Fruit fly (Drosophila melanogaster): ENCODE data around the gene CG3345.
A peak's percentile ranks its signal among the peaks of the same experiment; 100 is the strongest.

CG3345 gene

DNA sequence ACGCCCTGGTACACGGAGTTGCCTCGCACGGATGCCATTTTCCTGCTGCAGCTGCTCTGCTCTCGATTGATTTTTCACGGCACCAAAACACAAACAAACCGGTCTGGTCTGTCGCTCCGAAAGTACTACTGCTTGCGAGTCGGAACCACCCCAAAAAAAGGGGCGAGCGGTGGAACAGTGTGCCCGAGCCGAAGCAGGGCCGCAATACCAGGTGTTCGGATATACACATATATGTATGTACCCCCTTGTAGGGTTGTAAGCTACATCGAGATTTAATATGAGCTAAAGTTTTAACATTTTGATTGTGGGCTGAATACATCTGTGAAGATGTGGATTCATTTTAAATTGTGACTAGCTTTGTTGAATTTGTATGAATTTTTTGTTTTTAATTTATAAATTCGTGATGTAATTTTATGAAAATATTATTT, 16.7 kb downstream of the CG3345 start (continued):
- TF ChIP-seq kay (GFP tag; optimal IDR thresholded peaks at IDR 0.05) (no peak), dmrt99B (tag; optimal IDR thresholded peaks at IDR 0.05) (peak; percentile 36), CG18619 (GFP tag; optimal IDR thresholded peaks at IDR 0.05) (peak; percentile 13), Fer3 (tag; optimal IDR thresholded peaks at IDR 0.05) (peak; percentile 45), nerfin-2 (GFP tag; IDR thresholded peaks at IDR 0.05; ENCODE audit: partially characterized antibody) (no peak), CG17361 (GFP tag; IDR thresholded peaks at IDR 0.05) (0 out of 3 replicates have a peak, but pooled peaks have one; percentile 33), fd64A (GFP tag; optimal IDR thresholded peaks at IDR 0.05) (peak; percentile 16), Eip74EF (GFP tag; optimal IDR thresholded peaks at IDR 0.05) (peak in 1 of 2 experiments; percentile 15), CG10979 (tag; optimal IDR thresholded peaks at IDR 0.05) (peak; percentile 33), Opbp (GFP tag; IDR thresholded peaks at IDR 0.05; ENCODE audit: partially characterized antibody) (peak; percentile 64; the same call in 2 of the 3 replicates), Adf1 (GFP tag; IDR thresholded peaks at IDR 0.05) (no peak; the same call in 1 of the 2 replicates), otp (GFP tag; IDR thresholded peaks at IDR 0.05) (peak; percentile 31; the same call in 1 of the 3 replicates), maf-S (GFP tag; optimal IDR thresholded peaks at IDR 0.05) (peak; percentile 33), CG5245 (GFP tag; optimal IDR thresholded peaks at IDR 0.05) (peak; percentile 25), Asciz (GFP tag; optimal IDR thresholded peaks at IDR 0.05) (peak; percentile 52), CG10321 (GFP tag; IDR thresholded peaks at IDR 0.05) (no peak), tx (GFP tag; optimal IDR thresholded peaks at IDR 0.05) (peak; percentile 31), croc (GFP tag; conservative IDR thresholded peaks at IDR 0.05) (no peak), CG7786 (GFP tag; optimal IDR thresholded peaks at IDR 0.05) (peak; percentile 29), jing (GFP tag; optimal IDR thresholded peaks at IDR 0.05) (no peak), Doc3 (GFP tag; IDR thresholded peaks at IDR 0.05; ENCODE audit: partially characterized antibody) (no peak), CG16815 (GFP tag; optimal IDR thresholded peaks at IDR 0.05) (no peak), Poxn (GFP tag; IDR thresholded peaks at IDR 0.05) (no peak), chif (GFP tag; optimal IDR thresholded peaks at IDR 0.05) (peak; percentile 21 to 25), gcm2 (GFP tag; optimal IDR thresholded peaks at IDR 0.05) (peak; percentile 20), pita (GFP tag; optimal IDR thresholded peaks at IDR 0.05) (no peak), sug (tag; optimal IDR thresholded peaks at IDR 0.05) (peak; percentile 63), NFAT (GFP tag; IDR thresholded peaks at IDR 0.05) (peak; percentile 50; the same call in 1 of the 2 replicates), CG1603 (tag; optimal IDR thresholded peaks at IDR 0.05) (peak; percentile 70), ERR (GFP tag; optimal IDR thresholded peaks at IDR 0.05) (no peak), Taf1 (GFP tag; IDR thresholded peaks at IDR 0.05) (no peak), NK7.1 (GFP tag; optimal IDR thresholded peaks at IDR 0.05) (no peak), H15 (GFP tag; IDR thresholded peaks at IDR 0.05) (no peak), CG3847 (GFP tag; IDR thresholded peaks at IDR 0.05) (peak; percentile 52), CG11247 (GFP tag; IDR thresholded peaks at IDR 0.05) (no peak), bsh (GFP tag; optimal IDR thresholded peaks at IDR 0.05) (peak in 1 of 2 experiments; percentile 60), CG31441 (GFP tag; IDR thresholded peaks at IDR 0.05) (no peak; the same call in 1 of the 2 replicates), CG12391 (tag; optimal IDR thresholded peaks at IDR 0.05) (peak; percentile 65), Scr (GFP tag; IDR thresholded peaks at IDR 0.05; ENCODE audit: partially characterized antibody) (peak; percentile 20; the same call in 1 of the 2 replicates), CG6272 (GFP tag; IDR thresholded peaks at IDR 0.05) (no peak), ato (GFP tag; IDR thresholded peaks at IDR 0.05; ENCODE audit: partially characterized antibody) (peak; percentile 48; the same call in 1 of the 2 replicates), Dip2 (GFP tag; IDR thresholded peaks at IDR 0.05) (no peak), NfI (GFP tag; optimal IDR thresholded peaks at IDR 0.05) (peak; percentile 54), CG4617 (GFP tag; optimal IDR thresholded peaks at IDR 0.05; ENCODE audit: borderline replicate concordance) (peak; percentile 21), CG7357 (GFP tag; IDR thresholded peaks at IDR 0.05) (no peak), CG16779 (GFP tag; IDR thresholded peaks at IDR 0.05) (peak; percentile 50; the same call in 1 of the 2 replicates), Oli (tag; optimal IDR thresholded peaks at IDR 0.05) (peak; percentile 52), CG18764 (GFP tag; optimal IDR thresholded peaks at IDR 0.05) (no peak), D19A (tag; optimal IDR thresholded peaks at IDR 0.05) (peak; percentile 62), run (tag; optimal IDR thresholded peaks at IDR 0.05) (no peak)
